Fruit fly (Drosophila melanogaster): ENCODE measurements around the gene TTLL6B.

Gene TTLL6B

DNA sequence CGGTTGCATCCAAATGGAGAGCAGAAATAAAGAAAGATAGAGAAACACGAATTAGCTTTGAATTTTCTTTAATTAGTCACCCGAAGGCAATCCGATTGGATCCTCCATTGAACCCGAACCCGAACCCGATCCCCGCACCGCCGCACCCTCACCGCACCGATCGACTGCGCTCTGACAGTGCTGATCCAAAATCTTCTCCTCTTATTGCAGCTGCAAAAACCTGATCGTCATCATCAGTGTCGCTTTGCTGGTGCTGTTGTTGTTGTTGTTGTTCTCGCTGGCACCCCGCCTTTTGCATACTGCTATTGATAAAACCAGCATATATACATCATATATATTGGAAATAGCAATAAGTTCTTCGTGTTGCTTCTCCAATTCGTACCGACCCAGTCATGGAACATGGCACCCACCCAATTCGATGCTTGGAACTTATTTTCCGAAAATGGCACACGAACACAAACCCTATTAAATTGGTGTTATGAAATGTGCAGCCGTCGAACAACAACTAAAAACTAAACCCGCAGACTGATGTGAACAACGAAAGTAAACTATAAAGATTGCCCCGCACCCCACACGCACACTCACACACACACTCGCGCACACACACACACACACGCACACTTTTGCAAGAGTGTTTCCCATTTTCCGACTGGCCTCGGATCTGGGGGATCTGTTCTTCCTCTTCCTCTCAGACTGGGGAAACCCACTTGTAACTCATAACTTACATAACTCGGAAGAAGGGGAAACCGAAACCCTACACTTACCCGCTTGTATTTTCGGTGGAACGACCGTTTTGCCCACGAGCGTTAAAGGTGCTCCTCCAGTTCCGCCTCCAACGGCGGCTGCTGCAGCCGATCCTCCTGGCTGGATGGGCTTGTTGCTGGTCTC lies 19.8 kb upstream of the TTLL6B start:
- TF ChIP-seq CG15710 (tag; optimal IDR thresholded peaks at IDR 0.05) (no peak), Ets98B (GFP tag; IDR thresholded peaks at IDR 0.05) (peak; percentile 22; the same call in 1 of the 2 replicates), CG8159 (tag; optimal IDR thresholded peaks at IDR 0.05) (no peak), CG14655 (GFP tag; optimal IDR thresholded peaks at IDR 0.05) (no peak), CG17806 (tag; optimal IDR thresholded peaks at IDR 0.05) (no peak), CG13204 (GFP tag; optimal IDR thresholded peaks at IDR 0.05) (peak; percentile 6), CG12605 (GFP tag; IDR thresholded peaks at IDR 0.05) (0 out of 2 replicates have a peak, but pooled peaks have one; percentile 14), EcR (GFP tag; optimal IDR thresholded peaks at IDR 0.05) (peak; percentile 73)

DNA sequence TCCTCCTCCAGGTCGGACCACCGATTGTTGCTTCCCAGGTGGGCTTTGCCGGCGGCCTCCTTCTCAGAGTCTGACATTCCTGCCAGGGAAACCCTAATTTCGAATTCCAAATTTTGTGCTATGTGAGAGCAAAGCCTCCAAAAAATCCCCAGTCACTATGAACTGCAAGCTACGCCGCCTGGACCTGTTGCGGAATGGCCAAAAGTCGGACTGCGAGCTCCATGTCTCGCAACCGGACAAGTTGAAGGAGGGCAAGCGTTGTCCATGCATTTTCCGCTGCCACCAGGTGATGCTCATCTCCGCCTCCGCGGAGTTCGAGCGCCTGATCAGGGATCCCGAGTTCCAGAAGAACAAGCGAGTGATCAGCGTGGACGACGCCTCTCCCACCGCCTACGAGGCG lies 14.5 kb upstream of the TTLL6B start, which contains the start of the genes CG14262 and CG14260:
TSS of gene CG14262 (minus strand) at position 101 of the 400 bp plus-strand sequence.
TSS of gene CG14260 (plus strand) at position 128 of the 400 bp plus-strand sequence.
- TF ChIP-seq CG14655 (GFP tag; optimal IDR thresholded peaks at IDR 0.05): no peak
- TF ChIP-seq Ets98B (GFP tag; IDR thresholded peaks at IDR 0.05): no peak
- TF ChIP-seq rn (GFP tag; IDR thresholded peaks at IDR 0.05): no peak
- no peak for TF ChIP-seq CG17806 (tag; optimal IDR thresholded peaks at IDR 0.05)
- TF ChIP-seq fd96Ca (GFP tag; IDR thresholded peaks at IDR 0.05): no peak
- no peak for TF ChIP-seq CG32121 (GFP tag; IDR thresholded peaks at IDR 0.05)
- no peak for TF ChIP-seq CG8159 (tag; optimal IDR thresholded peaks at IDR 0.05)
- TF ChIP-seq CG34367 (tag; optimal IDR thresholded peaks at IDR 0.05): no peak
- TF ChIP-seq CG15710 (tag; optimal IDR thresholded peaks at IDR 0.05): no peak
- no peak for TF ChIP-seq Pif1A (GFP tag; optimal IDR thresholded peaks at IDR 0.05)
- no peak for TF ChIP-seq CG10348 (GFP tag; IDR thresholded peaks at IDR 0.05)
- no peak for TF ChIP-seq D1 (tag; optimal IDR thresholded peaks at IDR 0.05)
- TF ChIP-seq Pif1B (GFP tag; optimal IDR thresholded peaks at IDR 0.05): no peak
- TF ChIP-seq CG8301 (tag; optimal IDR thresholded peaks at IDR 0.05): no peak
- no peak for TF ChIP-seq Snoo (tag; optimal IDR thresholded peaks at IDR 0.05)
- TF ChIP-seq CG9948 (tag; optimal IDR thresholded peaks at IDR 0.05): no peak
- TF ChIP-seq CG13204 (GFP tag; optimal IDR thresholded peaks at IDR 0.05): no peak

- TF ChIP-seq CG12605 (GFP tag; IDR thresholded peaks at IDR 0.05) (peak; percentile 68; the same call in 1 of the 2 replicates), fd96Ca (GFP tag; IDR thresholded peaks at IDR 0.05) (peak; percentile 90), D1 (tag; optimal IDR thresholded peaks at IDR 0.05) (no peak), rn (GFP tag; IDR thresholded peaks at IDR 0.05) (peak; percentile 59), Ets98B (GFP tag; IDR thresholded peaks at IDR 0.05) (peak; percentile 81), CG8159 (tag; optimal IDR thresholded peaks at IDR 0.05) (peak; percentile 39), CG4496 (GFP tag; IDR thresholded peaks at IDR 0.05) (peak; percentile 81), CG9948 (tag; optimal IDR thresholded peaks at IDR 0.05) (peak; percentile 75), Pif1B (GFP tag; optimal IDR thresholded peaks at IDR 0.05) (peak; percentile 70), CG14655 (GFP tag; optimal IDR thresholded peaks at IDR 0.05) (no peak), CG32121 (GFP tag; IDR thresholded peaks at IDR 0.05) (peak; percentile 82), gl (tag; optimal IDR thresholded peaks at IDR 0.05) (peak; percentile 87), CG15710 (tag; optimal IDR thresholded peaks at IDR 0.05) (peak; percentile 75), CG17806 (tag; optimal IDR thresholded peaks at IDR 0.05) (peak; percentile 57), CG8301 (tag; optimal IDR thresholded peaks at IDR 0.05) (peak; percentile 82), Snoo (tag; optimal IDR thresholded peaks at IDR 0.05) (peak; percentile 65), CG34367 (tag; optimal IDR thresholded peaks at IDR 0.05) (peak; percentile 71), Pif1A (GFP tag; optimal IDR thresholded peaks at IDR 0.05) (peak; percentile 37), EcR (GFP tag; optimal IDR thresholded peaks at IDR 0.05) (peak; percentile 2), CG10348 (GFP tag; IDR thresholded peaks at IDR 0.05) (0 out of 2 replicates have a peak, but pooled peaks have one; percentile 59), CG13204 (GFP tag; optimal IDR thresholded peaks at IDR 0.05) (no peak)
These were observed 12.8 kb upstream of the TTLL6B start, which contains the start of gene woc for dm6 chr3R:27263434-27264215. woc (minus strand) TSS chr3R:27264055.

dm6 chr3R:27253921-27254376 lies 3.1 kb upstream of the TTLL6B start:
- TF ChIP-seq CG34367 (tag; optimal IDR thresholded peaks at IDR 0.05) (peak; percentile 19), EcR (GFP tag; optimal IDR thresholded peaks at IDR 0.05) (peak; percentile 24), rn (GFP tag; IDR thresholded peaks at IDR 0.05) (no peak)

DNA sequence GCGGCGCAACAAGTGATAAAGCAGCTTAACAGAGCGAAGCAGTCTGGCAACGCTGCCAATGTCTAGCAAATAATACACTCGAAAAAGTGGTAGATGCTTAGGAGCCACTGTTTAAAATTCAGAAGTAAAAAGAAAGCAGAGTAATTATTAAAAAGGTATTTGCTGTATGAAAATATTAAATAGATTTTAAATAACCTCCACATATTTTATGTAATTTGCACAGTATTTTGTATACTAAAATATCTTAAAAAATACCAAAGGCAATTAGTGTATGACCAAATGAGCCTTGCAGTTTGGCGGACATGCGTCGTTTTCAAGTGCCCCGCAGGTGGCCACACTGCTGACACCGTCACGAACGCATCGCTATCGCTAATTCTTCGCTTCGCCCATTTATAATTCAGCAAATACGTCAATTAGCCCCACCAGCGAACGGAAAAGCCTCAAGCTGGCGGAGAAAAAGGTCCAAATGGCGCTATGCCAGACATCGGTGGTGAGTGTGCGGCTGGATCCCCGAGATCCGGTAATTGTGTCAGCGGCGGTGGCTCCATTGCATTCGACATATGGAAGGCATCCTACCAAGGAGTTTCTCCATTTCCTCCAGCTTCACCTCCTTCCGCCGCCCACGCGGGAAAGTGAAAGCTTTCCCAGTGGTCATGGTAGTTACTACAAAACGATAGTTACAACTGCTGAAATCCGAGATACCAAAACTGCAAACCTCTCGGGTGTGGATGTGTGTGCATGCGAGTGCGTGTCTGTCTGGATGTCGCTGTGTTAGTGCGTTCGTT lies 2.5 kb upstream of the TTLL6B start, which contains the start of gene pll:
TSS of gene pll (minus strand) at position 47 of the 785 bp plus-strand sequence.
- TF ChIP-seq CG34367 (tag; optimal IDR thresholded peaks at IDR 0.05) (peak; percentile 71), D1 (tag; optimal IDR thresholded peaks at IDR 0.05) (no peak), EcR (GFP tag; optimal IDR thresholded peaks at IDR 0.05) (peak; percentile 59), Pif1A (GFP tag; optimal IDR thresholded peaks at IDR 0.05) (no peak), rn (GFP tag; IDR thresholded peaks at IDR 0.05) (peak; percentile 70; the same call in 1 of the 2 replicates), gl (tag; optimal IDR thresholded peaks at IDR 0.05) (no peak), CG12605 (GFP tag; IDR thresholded peaks at IDR 0.05) (peak; percentile 90), CG4496 (GFP tag; IDR thresholded peaks at IDR 0.05) (peak; percentile 94), CG13204 (GFP tag; optimal IDR thresholded peaks at IDR 0.05) (no peak), CG14655 (GFP tag; optimal IDR thresholded peaks at IDR 0.05) (no peak), CG32121 (GFP tag; IDR thresholded peaks at IDR 0.05) (peak; percentile 85), CG8159 (tag; optimal IDR thresholded peaks at IDR 0.05) (peak; percentile 75), CG17806 (tag; optimal IDR thresholded peaks at IDR 0.05) (peak; percentile 76), CG9948 (tag; optimal IDR thresholded peaks at IDR 0.05) (peak; percentile 64), CG10348 (GFP tag; IDR thresholded peaks at IDR 0.05) (0 out of 2 replicates have a peak, but pooled peaks have one; percentile 50), CG8301 (tag; optimal IDR thresholded peaks at IDR 0.05) (peak; percentile 64), Snoo (tag; optimal IDR thresholded peaks at IDR 0.05) (peak; percentile 72), CG15710 (tag; optimal IDR thresholded peaks at IDR 0.05) (peak; percentile 75), Pif1B (GFP tag; optimal IDR thresholded peaks at IDR 0.05) (no peak), fd96Ca (GFP tag; IDR thresholded peaks at IDR 0.05) (peak; percentile 79), Ets98B (GFP tag; IDR thresholded peaks at IDR 0.05) (peak; percentile 88)
